Fruit fly (Drosophila melanogaster) whole organism, embryonic: ENCODE measurements around the gene CG14071.
A peak's percentile ranks its signal among the peaks of the same experiment; 100 is the strongest.

Source experiments
- Ada2b ChIP-seq: fragments of 200-800 bp; sonication (Bioruptor generic); IDR thresholded peaks from 2 replicates; pipeline ENCODE4 v1.3.6; 2022; ENCODE audit warnings: missing biosample characterization, missing genetic modification characterization
- Bgb ChIP-seq: fragments of 200-800 bp; sonication (Bioruptor generic); IDR thresholded peaks from 2 replicates; pipeline ENCODE4 v1.3.6; 2022; ENCODE audit warnings: missing biosample characterization, missing genetic modification characterization; ENCODE audit not compliant: partially characterized antibody
- CG1024 ChIP-seq: fragments of 200-800 bp; sonication (Bioruptor generic); IDR thresholded peaks from 2 replicates; pipeline ENCODE4 v1.3.6; 2022; ENCODE audit warnings: missing biosample characterization, missing genetic modification characterization
- CG10366 ChIP-seq: fragments of 200-800 bp; sonication (Bioruptor generic); IDR thresholded peaks from 2 replicates; pipeline ENCODE4 v1.3.6; 2022; ENCODE audit warnings: missing biosample characterization, missing genetic modification characterization
- CG10431 ChIP-seq: fragments of 200-800 bp; sonication (Bioruptor generic); optimal IDR thresholded peaks from 3 replicates; lab custom pipeline; 2018; ENCODE audit warnings: missing biosample characterization, mild to moderate bottlenecking, missing genetic modification characterization
- CG11093 ChIP-seq: fragments of 200-800 bp; sonication (Bioruptor generic); IDR thresholded peaks from 3 replicates; pipeline ENCODE4 v1.3.6; 2022; ENCODE audit warnings: missing biosample characterization, missing genetic modification characterization
- CG11723 ChIP-seq: fragments of 200-800 bp; sonication (Bioruptor generic); optimal IDR thresholded peaks from 2 replicates; lab custom pipeline; 2017; ENCODE audit warnings: missing biosample characterization, mild to moderate bottlenecking, missing genetic modification characterization
- CG12155 ChIP-seq: fragments of 200-800 bp; sonication (Bioruptor generic); optimal IDR thresholded peaks from 3 replicates; lab custom pipeline; 2016; ENCODE audit warnings: missing biosample characterization, missing genetic modification characterization
- CG12391 ChIP-seq: fragments of 200-800 bp; sonication (Bioruptor generic); optimal IDR thresholded peaks from 3 replicates; lab custom pipeline; 2018; ENCODE audit warnings: missing biosample characterization, mild to moderate bottlenecking, missing genetic modification characterization, moderate library complexity
- CG13296 ChIP-seq: fragments of 200-800 bp; sonication (Bioruptor generic); optimal IDR thresholded peaks from 3 replicates; lab custom pipeline; 2018; ENCODE audit warnings: missing biosample characterization, mild to moderate bottlenecking, missing genetic modification characterization
- CG15514 ChIP-seq: fragments of 200-800 bp; sonication (Bioruptor generic); optimal IDR thresholded peaks from 3 replicates; lab custom pipeline; 2017; ENCODE audit warnings: missing biosample characterization, missing genetic modification characterization, mild to moderate bottlenecking, moderate library complexity, missing genetic modification reagents
- CG32772 ChIP-seq: fragments of 200-800 bp; sonication (Bioruptor generic); IDR thresholded peaks from 2 replicates; pipeline ENCODE4 v1.3.6; 2022; ENCODE audit warnings: missing biosample characterization, missing genetic modification characterization
- CG3838 ChIP-seq: fragments of 200-800 bp; sonication (Bioruptor generic); optimal IDR thresholded peaks from 3 replicates; lab custom pipeline; 2016; ENCODE audit warnings: missing biosample characterization, missing genetic modification characterization
- CG4617 ChIP-seq: fragments of 200-800 bp; sonication (Bioruptor generic); optimal IDR thresholded peaks from 3 replicates; lab custom pipeline; 2016; ENCODE audit warnings: missing biosample characterization, missing genetic modification characterization, borderline replicate concordance
- CG8478 ChIP-seq: fragments of >200 bp; optimal IDR thresholded peaks from 2 replicates; lab custom pipeline; 2018
- CG9215 ChIP-seq: fragments of 200-800 bp; sonication (Bioruptor generic); IDR thresholded peaks from 2 replicates; pipeline ENCODE4 v1.3.6; 2022; ENCODE audit warnings: missing biosample characterization, missing genetic modification characterization
- CG9609 ChIP-seq: fragments of 200-800 bp; sonication (Bioruptor generic); optimal IDR thresholded peaks from 3 replicates; lab custom pipeline; 2016; ENCODE audit warnings: missing biosample characterization, missing genetic modification characterization
- CG9876 ChIP-seq: fragments of 200-800 bp; sonication (Bioruptor generic); optimal IDR thresholded peaks from 2 replicates; lab custom pipeline; 2016; ENCODE audit warnings: missing biosample characterization, missing genetic modification characterization
- Dip2 ChIP-seq: fragments of 200-800 bp; sonication (Bioruptor generic); IDR thresholded peaks from 2 replicates; pipeline ENCODE4 v1.3.6; 2022; ENCODE audit warnings: missing biosample characterization, missing genetic modification characterization
- Dref ChIP-seq: fragments of 200-800 bp; sonication (Bioruptor generic); IDR thresholded peaks from 2 replicates; pipeline ENCODE4 v1.3.6; 2022; ENCODE audit warnings: missing biosample characterization, missing genetic modification characterization
- Ets97D ChIP-seq: fragments of 200-800 bp; sonication (Bioruptor generic); optimal IDR thresholded peaks from 3 replicates; lab custom pipeline; 2016; ENCODE audit warnings: missing biosample characterization, missing genetic modification characterization
- H15 ChIP-seq: fragments of 200-800 bp; sonication (Bioruptor generic); IDR thresholded peaks from 3 replicates; pipeline ENCODE4 v1.3.6; 2022; ENCODE audit warnings: missing biosample characterization, missing genetic modification characterization
- HLH4C ChIP-seq: fragments of 200-800 bp; sonication (Bioruptor generic); IDR thresholded peaks from 3 replicates; pipeline ENCODE4 v1.3.6; 2022; ENCODE audit warnings: missing biosample characterization, missing genetic modification characterization; ENCODE audit not compliant: partially characterized antibody
- HLH54F ChIP-seq: fragments of 200-800 bp; sonication (Bioruptor generic); optimal IDR thresholded peaks from 3 replicates; lab custom pipeline; 2016; ENCODE audit warnings: missing biosample characterization, missing genetic modification characterization
- Hsf ChIP-seq: fragments of 200-800 bp; sonication (Bioruptor generic); optimal IDR thresholded peaks from 3 replicates; lab custom pipeline; 2016; ENCODE audit warnings: missing biosample characterization, missing genetic modification characterization
- Sin3A ChIP-seq: fragments of >200 bp; optimal IDR thresholded peaks from 2 replicates; lab custom pipeline; 2018
- Six4 ChIP-seq: fragments of 200-800 bp; sonication (Bioruptor generic); optimal IDR thresholded peaks from 2 replicates; lab custom pipeline; 2016; ENCODE audit warnings: missing biosample characterization, missing genetic modification characterization
- Sox102F ChIP-seq: fragments of 200-800 bp; sonication (Bioruptor generic); optimal IDR thresholded peaks from 2 replicates; lab custom pipeline; 2018; ENCODE audit warnings: missing biosample characterization, mild to moderate bottlenecking, missing genetic modification characterization, moderate library complexity
- Stat92E ChIP-seq, 3 experiments: fragments of >200 bp in 2 of 3; fragments of 200-800 bp in 1 of 3; sonication (Bioruptor generic) in 1 of 3; optimal IDR thresholded peaks; 2 replicates each; lab custom pipeline; 2017 to 2019; ENCODE audit warnings: missing biosample characterization in 3 of 3, missing genetic modification characterization in 3 of 3, mild to moderate bottlenecking in 1 of 3, moderate library complexity in 1 of 3
- Vsx1 ChIP-seq: fragments of 200-800 bp; sonication (Bioruptor generic); optimal IDR thresholded peaks from 2 replicates; lab custom pipeline; 2017; ENCODE audit warnings: missing biosample characterization, mild to moderate bottlenecking, missing genetic modification characterization, missing genetic modification reagents
- ac ChIP-seq: fragments of 200-800 bp; sonication (Bioruptor generic); optimal IDR thresholded peaks from 3 replicates; lab custom pipeline; 2017; ENCODE audit warnings: missing biosample characterization, mild to moderate bottlenecking, missing genetic modification characterization
- ase ChIP-seq: fragments of 200-800 bp; sonication (Bioruptor generic); IDR thresholded peaks from 3 replicates; pipeline ENCODE4 v1.3.6; 2022; ENCODE audit warnings: missing biosample characterization, missing genetic modification characterization
- ato ChIP-seq: fragments of 200-800 bp; sonication (Bioruptor generic); IDR thresholded peaks from 2 replicates; pipeline ENCODE4 v1.3.6; 2022; ENCODE audit warnings: missing biosample characterization, missing genetic modification characterization; ENCODE audit not compliant: partially characterized antibody
- chinmo ChIP-seq: fragments of 200-800 bp; sonication (Bioruptor generic); IDR thresholded peaks from 4 replicates; pipeline ENCODE4 v1.3.6; 2022; ENCODE audit warnings: missing biosample characterization, missing genetic modification characterization; ENCODE audit not compliant: partially characterized antibody
- crp ChIP-seq, 2 experiments: fragments of 200-800 bp; sonication (Bioruptor generic); optimal IDR thresholded peaks; 2 replicates in 1 of 2; 3 replicates in 1 of 2; lab custom pipeline; 2017; ENCODE audit warnings: missing biosample characterization in 2 of 2, missing genetic modification characterization in 2 of 2, mild to moderate bottlenecking in 1 of 2, moderate library complexity in 1 of 2
- dan ChIP-seq: fragments of 200-800 bp; sonication (Bioruptor generic); IDR thresholded peaks from 2 replicates; pipeline ENCODE4 v1.3.6; 2022; ENCODE audit warnings: missing biosample characterization, missing genetic modification characterization
- dm ChIP-seq: fragments of 200-800 bp; sonication (Bioruptor generic); optimal IDR thresholded peaks from 3 replicates; lab custom pipeline; 2016; ENCODE audit warnings: missing biosample characterization, missing genetic modification characterization
- hbn ChIP-seq: fragments of 200-800 bp; sonication (Bioruptor generic); IDR thresholded peaks from 2 replicates; pipeline ENCODE4 v1.3.6; 2022; ENCODE audit warnings: missing biosample characterization, missing genetic modification characterization; ENCODE audit not compliant: partially characterized antibody
- ken ChIP-seq: fragments of 200-800 bp; sonication (Bioruptor generic); IDR thresholded peaks from 3 replicates; pipeline ENCODE4 v1.3.6; 2022; ENCODE audit warnings: missing biosample characterization, missing genetic modification characterization
- lov ChIP-seq, 2 experiments: fragments of 200-800 bp in 1 of 2; fragments of >200 bp in 1 of 2; sonication (Bioruptor generic) in 1 of 2; IDR thresholded peaks in 1 of 2; optimal IDR thresholded peaks in 1 of 2; 2 replicates in 1 of 2; 3 replicates in 1 of 2; pipeline versions ENCODE4 v1.3.6 to Lab custom; 2017 to 2022; ENCODE audit warnings: missing biosample characterization in 1 of 2, missing genetic modification characterization in 1 of 2
- pb ChIP-seq: fragments of 200-800 bp; sonication (Bioruptor generic); optimal IDR thresholded peaks from 3 replicates; lab custom pipeline; 2016; ENCODE audit warnings: missing biosample characterization, missing genetic modification characterization
- pros ChIP-seq: fragments of 200-800 bp; sonication (Bioruptor generic); optimal IDR thresholded peaks from 3 replicates; lab custom pipeline; 2019; ENCODE audit warnings: missing biosample characterization, mild to moderate bottlenecking, missing genetic modification characterization, moderate library complexity
- slou ChIP-seq: fragments of 200-800 bp; sonication (Bioruptor generic); optimal IDR thresholded peaks from 3 replicates; lab custom pipeline; 2016; ENCODE audit warnings: missing biosample characterization, missing genetic modification characterization
- sqz ChIP-seq: fragments of 200-800 bp; sonication (Bioruptor generic); optimal IDR thresholded peaks from 3 replicates; lab custom pipeline; 2018; ENCODE audit warnings: missing biosample characterization, mild to moderate bottlenecking, missing genetic modification characterization
- stwl ChIP-seq: fragments of 200-800 bp; sonication (Bioruptor generic); optimal IDR thresholded peaks from 3 replicates; lab custom pipeline; 2018; ENCODE audit warnings: missing biosample characterization, mild to moderate bottlenecking, missing genetic modification characterization, moderate library complexity
- sug ChIP-seq: fragments of 200-800 bp; optimal IDR thresholded peaks from 2 replicates; lab custom pipeline; 2019; ENCODE audit warnings: missing biosample characterization, mild to moderate bottlenecking, missing genetic modification characterization, moderate library complexity
- tin ChIP-seq: fragments of 200-800 bp; sonication (Bioruptor generic); optimal IDR thresholded peaks from 3 replicates; lab custom pipeline; 2016; ENCODE audit warnings: missing biosample characterization, missing genetic modification characterization
- trh ChIP-seq: fragments of 200-800 bp; sonication (Bioruptor generic); optimal IDR thresholded peaks from 2 replicates; lab custom pipeline; 2016; ENCODE audit warnings: missing biosample characterization, missing genetic modification characterization

Gene CG14071

DNA sequence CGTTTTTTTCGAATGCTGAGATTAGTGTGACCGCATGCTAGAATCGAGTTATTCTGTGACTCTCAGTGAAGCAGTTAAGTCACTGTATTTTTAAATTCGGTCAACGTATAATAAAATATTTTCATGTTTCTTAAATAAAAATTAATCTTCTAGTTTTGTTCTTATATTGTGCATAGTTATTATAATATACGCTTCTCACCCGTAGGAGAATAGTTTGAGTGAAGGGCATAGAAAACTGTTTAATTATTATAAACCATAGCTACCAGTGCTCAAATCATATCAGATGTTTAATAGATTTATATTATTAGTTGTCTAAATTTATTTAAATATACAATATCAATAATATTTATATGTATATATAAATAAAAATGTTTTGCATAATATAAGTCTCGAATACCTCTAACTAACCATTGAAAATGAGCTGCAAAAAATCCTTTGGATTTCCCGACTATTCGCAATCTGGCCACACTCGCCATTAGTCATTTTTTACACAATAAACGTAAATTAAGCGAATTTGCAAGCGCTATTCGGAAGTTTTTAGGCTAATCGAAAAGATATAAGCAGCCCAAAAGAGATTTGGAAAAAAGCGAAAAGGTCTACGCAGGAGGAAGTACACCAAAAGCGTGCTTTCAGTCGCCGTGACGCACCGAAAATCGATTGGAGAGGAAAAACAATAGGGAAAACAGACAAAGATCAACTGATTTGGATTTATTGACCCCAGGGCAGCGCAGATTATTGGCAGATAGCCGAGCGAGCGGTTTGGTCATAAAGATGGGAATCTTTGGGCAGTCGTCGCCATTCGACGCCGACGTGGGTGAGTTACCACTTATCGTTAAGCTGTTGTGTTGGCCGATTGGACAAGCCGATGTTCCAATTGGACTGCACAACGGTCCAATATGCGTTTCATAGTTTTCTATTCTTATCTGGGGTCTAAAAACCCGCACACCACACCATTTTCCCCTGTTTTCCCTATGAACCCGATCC lies 30.4 kb downstream of the CG14071 start, which contains the start of the genes aurB and Stam (continued):
- TF ChIP-seq Vsx1 (no peak), CG3838 (GFP tag; lab: Kevin White, UChicago) (no peak), HLH54F (no peak), CG12391 (tag; lab: Kevin White, UChicago) (peak; percentile 85), hbn (GFP tag; lab: Robert Waterston, UW) (no peak), stwl (tag; lab: Kevin White, UChicago) (peak; percentile 16), Hsf (no peak), CG32772 (GFP tag; lab: Robert Waterston, UW) (no peak), CG11093 (GFP tag; lab: Robert Waterston, UW) (no peak), chinmo (GFP tag; lab: Robert Waterston, UW) (no peak), sug (tag; lab: Kevin White, UChicago) (peak; percentile 31), tin (GFP tag; lab: Kevin White, UChicago) (peak; percentile 12), CG9876 (GFP tag; lab: Kevin White, UChicago) (no peak), Bgb (no peak), Sox102F (peak; percentile 71), CG9609 (no peak), CG11723 (no peak), Sin3A (lab: Kevin White, UChicago) (peak; percentile 11), H15 (GFP tag; lab: Robert Waterston, UW) (no peak), ac (no peak), lov (optimal IDR thresholded peaks at IDR 0.05; lab: Kevin White, UChicago) (no peak), lov (GFP tag; IDR thresholded peaks at IDR 0.05; lab: Robert Waterston, UW) (no peak), HLH4C (GFP tag; lab: Robert Waterston, UW) (no peak), ato (no peak), CG1024 (GFP tag; lab: Robert Waterston, UW) (no peak), dan (GFP tag; lab: Robert Waterston, UW) (no peak), CG12155 (GFP tag; lab: Kevin White, UChicago) (peak; percentile 24), Ada2b (peak; percentile 28; the same call in 1 of the 2 replicates), CG9215 (GFP tag; lab: Robert Waterston, UW) (no peak), crp (GFP tag; optimal IDR thresholded peaks at IDR 0.05; lab: Kevin White, UChicago) (no peak), pb (GFP tag; lab: Kevin White, UChicago) (no peak), trh (GFP tag; lab: Kevin White, UChicago) (peak; percentile 13), sqz (GFP tag; lab: Kevin White, UChicago) (peak; percentile 66), CG4617 (GFP tag; lab: Kevin White, UChicago) (peak; percentile 56), Dref (no peak), CG13296 (GFP tag; lab: Kevin White, UChicago) (peak; percentile 64), ase (GFP tag; lab: Robert Waterston, UW) (0 out of 3 replicates have a peak, but pooled peaks have one; percentile 25), Dip2 (GFP tag; lab: Robert Waterston, UW) (no peak), dm (GFP tag; lab: Kevin White, UChicago) (no peak), pros (no peak), CG15514 (GFP tag; lab: Kevin White, UChicago) (peak; percentile 50), Ets97D (GFP tag; lab: Kevin White, UChicago) (peak; percentile 11), Six4 (GFP tag; lab: Kevin White, UChicago) (no peak), CG10431 (no peak), CG10366 (GFP tag; lab: Robert Waterston, UW) (peak; percentile 24), ken (GFP tag; lab: Robert Waterston, UW) (no peak), Stat92E (GFP tag; optimal IDR thresholded peaks at IDR 0.05; lab: Kevin White, UChicago) (no peak), CG8478 (lab: Kevin White, UChicago) (no peak), slou (GFP tag; lab: Kevin White, UChicago) (no peak)
